Worm (Caenorhabditis elegans): ENCODE data around the gene hrde-2.

Gene hrde-2

DNA sequence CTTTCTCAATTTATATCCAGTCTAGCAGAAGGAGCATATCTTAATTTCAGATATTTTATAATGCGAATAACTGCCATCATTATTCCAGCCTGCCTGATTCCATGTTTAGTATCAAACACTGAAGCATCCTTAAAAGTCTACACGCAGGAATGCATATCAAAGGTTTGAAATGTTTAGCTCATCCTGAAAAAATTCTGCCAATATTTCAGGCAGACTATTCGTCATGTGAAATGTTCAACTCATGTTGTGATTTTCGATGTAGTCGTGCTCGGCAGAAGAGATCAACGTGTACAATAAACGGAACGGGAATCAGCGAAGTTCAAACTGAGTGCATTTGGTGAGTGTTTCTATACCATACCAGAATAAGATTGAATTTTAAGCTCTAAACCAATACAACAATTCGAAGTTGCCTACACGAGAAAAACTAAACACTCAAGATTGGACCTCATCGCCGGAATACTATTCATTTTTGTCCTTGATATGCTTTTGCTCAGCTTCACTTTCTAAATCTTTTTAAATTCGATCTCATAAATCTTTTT lies 5.3 kb upstream of the hrde-2 start, which contains the start of gene T01C3.11:
Gene T01C3.11 (plus strand): TSS at position 51 of the 539 bp plus-strand sequence.
- no peak for TF ChIP-seq unc-55 (GFP tag; optimal IDR thresholded peaks at IDR 0.05)

DNA sequence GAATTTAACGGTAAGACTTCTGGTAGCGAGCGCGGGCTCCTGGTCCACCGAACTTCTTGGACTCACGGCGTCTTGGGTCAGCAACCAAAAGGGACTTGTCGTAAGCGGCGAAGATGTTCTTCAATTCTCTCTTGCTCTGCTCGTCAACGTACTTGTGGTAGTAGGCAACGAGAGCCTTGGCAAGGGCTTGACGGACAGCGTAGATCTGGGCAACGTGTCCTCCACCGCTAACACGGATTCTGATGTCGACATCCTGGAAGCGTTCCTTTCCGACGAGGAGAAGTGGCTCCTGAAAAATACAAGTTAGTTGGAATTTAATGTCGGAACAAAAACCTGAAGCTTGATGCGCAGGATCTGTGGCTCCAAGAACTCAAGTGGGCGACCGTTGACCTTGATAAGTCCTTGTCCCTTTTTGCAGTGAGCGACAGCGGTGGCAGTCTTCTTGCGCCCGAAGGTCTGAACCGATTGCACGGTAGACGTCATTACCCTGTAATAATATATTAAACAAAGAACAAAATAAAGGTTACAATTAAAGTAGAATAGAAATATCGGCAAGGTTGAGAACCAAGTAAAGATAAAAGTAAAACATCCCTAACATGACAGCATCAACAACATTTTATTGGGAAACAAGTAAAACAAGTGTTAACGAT lies 4.7 kb upstream of the hrde-2 start, which contains the start of gene rps-16:
Gene rps-16 (minus strand): TSS at position 487 of the 650 bp plus-strand sequence.
- TF ChIP-seq alr-1 (tag; optimal IDR thresholded peaks at IDR 0.05) = no peak
- TF ChIP-seq R02D3.7 (tag; optimal IDR thresholded peaks at IDR 0.05) = no peak
- no peak for TF ChIP-seq nhr-77 (tag; optimal IDR thresholded peaks at IDR 0.05)
- TF ChIP-seq nhr-237 (tag; optimal IDR thresholded peaks at IDR 0.05) = no peak
- TF ChIP-seq lin-11 (tag; optimal IDR thresholded peaks at IDR 0.05) = no peak
- no peak for TF ChIP-seq nhr-6 (tag; optimal IDR thresholded peaks at IDR 0.05)
- no peak for TF ChIP-seq crh-2 (tag; optimal IDR thresholded peaks at IDR 0.05)
- TF ChIP-seq gmeb-1 (tag; optimal IDR thresholded peaks at IDR 0.05) = no peak
- TF ChIP-seq nhr-129 (tag; optimal IDR thresholded peaks at IDR 0.05) = no peak
- no peak for TF ChIP-seq mbf-1 (tag; optimal IDR thresholded peaks at IDR 0.05)
- no peak for TF ChIP-seq C34F6.9 (tag; optimal IDR thresholded peaks at IDR 0.05)
- no peak for TF ChIP-seq lin-13 (GFP tag; optimal IDR thresholded peaks at IDR 0.05)
- no peak for TF ChIP-seq unc-55 (GFP tag; optimal IDR thresholded peaks at IDR 0.05)
- no peak for TF ChIP-seq nhr-10 (tag; optimal IDR thresholded peaks at IDR 0.05)

DNA sequence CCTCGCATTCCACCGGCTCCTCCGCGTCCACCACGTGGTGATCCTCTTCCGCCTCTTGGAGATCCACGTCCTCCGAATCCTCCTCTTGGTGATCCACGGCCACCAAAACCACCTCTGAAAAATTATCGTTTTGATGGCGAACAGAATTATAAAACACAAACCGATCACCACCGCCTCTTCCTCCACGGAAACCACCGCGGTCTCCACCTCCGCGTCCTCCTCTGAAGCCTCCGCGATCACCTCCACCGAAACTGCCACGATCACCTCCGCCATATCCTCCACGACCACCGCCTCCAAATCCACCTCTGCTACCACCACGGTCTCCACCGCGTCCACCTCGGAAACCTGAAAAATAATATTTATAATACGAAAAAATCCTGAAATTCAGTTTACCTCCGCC lies 3.4 kb upstream of the hrde-2 start:
- no peak for TF ChIP-seq nhr-23 (tag; optimal IDR thresholded peaks at IDR 0.05)
- TF ChIP-seq nhr-21 (tag; optimal IDR thresholded peaks at IDR 0.05) = no peak
- TF ChIP-seq ztf-1 (GFP tag; conservative IDR thresholded peaks at IDR 0.05) = no peak
- TF ChIP-seq alr-1 (tag; optimal IDR thresholded peaks at IDR 0.05) = no peak
- TF ChIP-seq unc-62 (GFP tag; optimal IDR thresholded peaks at IDR 0.05) = no peak
- no peak for TF ChIP-seq sma-9 (GFP tag; optimal IDR thresholded peaks at IDR 0.05)
- TF ChIP-seq sma-9 (tag; optimal IDR thresholded peaks at IDR 0.05) = no peak
- no peak for TF ChIP-seq mab-5 (tag; optimal IDR thresholded peaks at IDR 0.05)
- no peak for TF ChIP-seq sma-3 (GFP tag; optimal IDR thresholded peaks at IDR 0.05)
- TF ChIP-seq ceh-16 (tag; optimal IDR thresholded peaks at IDR 0.05) = no peak
- TF ChIP-seq peb-1 (tag; optimal IDR thresholded peaks at IDR 0.05) = no peak
- TF ChIP-seq zag-1 (tag; optimal IDR thresholded peaks at IDR 0.05) = no peak

DNA sequence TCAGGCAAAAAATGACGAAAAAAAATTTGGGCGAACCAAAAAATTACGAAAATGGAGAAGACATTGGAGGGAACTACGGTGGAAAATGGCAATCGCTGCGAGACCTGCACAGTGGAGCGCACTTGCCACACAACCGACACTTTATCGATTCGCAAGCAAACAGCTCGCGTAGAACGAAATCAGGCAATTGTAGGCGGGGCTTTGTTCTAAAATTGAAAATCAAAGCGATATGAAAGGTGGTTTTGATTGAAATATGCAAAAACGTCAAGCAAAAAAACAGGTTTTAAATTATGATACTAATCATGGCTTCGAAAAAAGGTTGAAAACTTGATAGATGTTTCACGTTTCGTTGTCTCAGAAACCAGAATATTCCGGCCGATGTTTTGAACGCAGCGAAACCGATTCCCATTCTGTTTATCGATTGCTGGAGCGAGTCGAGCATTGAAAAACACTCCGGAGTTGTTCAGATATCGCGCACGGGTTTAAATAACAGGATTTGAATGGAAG lies 2.7 kb upstream of the hrde-2 start, which contains the start of the genes fib-1 and mut-15:
Gene fib-1 (minus strand): TSS at position 40 of the 507 bp plus-strand sequence.
Gene mut-15 (plus strand): TSS at position 360 of the 507 bp plus-strand sequence.
- no peak for TF ChIP-seq nhr-237 (tag; optimal IDR thresholded peaks at IDR 0.05)
- peak; percentile 89 for TF ChIP-seq lin-13 (GFP tag; optimal IDR thresholded peaks at IDR 0.05)
- peak; percentile 15 for TF ChIP-seq ceh-82 (tag; optimal IDR thresholded peaks at IDR 0.05)
- peak; percentile 77 for TF ChIP-seq egl-27 (tag; optimal IDR thresholded peaks at IDR 0.05)
- TF ChIP-seq snpc-4 (tag; optimal IDR thresholded peaks at IDR 0.05) = peak; percentile 83
- no peak for TF ChIP-seq skn-1 (tag; optimal IDR thresholded peaks at IDR 0.05)
- TF ChIP-seq nhr-11 (tag; optimal IDR thresholded peaks at IDR 0.05) = peak; percentile 26
- no peak for TF ChIP-seq mbf-1 (tag; optimal IDR thresholded peaks at IDR 0.05)
- TF ChIP-seq elt-3 (tag; optimal IDR thresholded peaks at IDR 0.05) = no peak
- TF ChIP-seq C34F6.9 (tag; optimal IDR thresholded peaks at IDR 0.05) = peak; percentile 93
- TF ChIP-seq nhr-12 (tag; optimal IDR thresholded peaks at IDR 0.05) = no peak
- TF ChIP-seq nhr-25 (tag; optimal IDR thresholded peaks at IDR 0.05) = peak; percentile 91
- TF ChIP-seq F13H6.1 (tag; optimal IDR thresholded peaks at IDR 0.05) = peak; percentile 92
- TF ChIP-seq sma-9 (GFP tag; optimal IDR thresholded peaks at IDR 0.05) = peak; percentile 93
- TF ChIP-seq sma-9 (tag; optimal IDR thresholded peaks at IDR 0.05) = no peak
- peak; percentile 93 for TF ChIP-seq unc-55 (GFP tag; optimal IDR thresholded peaks at IDR 0.05)
- TF ChIP-seq lin-39 (tag; optimal IDR thresholded peaks at IDR 0.05) = no peak
- TF ChIP-seq mab-5 (tag; optimal IDR thresholded peaks at IDR 0.05) = peak; percentile 90
- TF ChIP-seq R02D3.7 (tag; optimal IDR thresholded peaks at IDR 0.05) = peak; percentile 68
- peak; percentile 91 to 98 for TF ChIP-seq lsy-2 (tag; optimal IDR thresholded peaks at IDR 0.05)
- peak; percentile 5 for TF ChIP-seq Y55F3AM.14 (GFP tag; optimal IDR thresholded peaks at IDR 0.05)
- no peak for TF ChIP-seq peb-1 (tag; optimal IDR thresholded peaks at IDR 0.05)
- no peak for TF ChIP-seq unc-62 (GFP tag; optimal IDR thresholded peaks at IDR 0.05)
- peak; percentile 45 for TF ChIP-seq ZK546.5 (tag; optimal IDR thresholded peaks at IDR 0.05)
- TF ChIP-seq zag-1 (tag; optimal IDR thresholded peaks at IDR 0.05) = peak; percentile 83
- no peak for TF ChIP-seq dmd-4 (tag; optimal IDR thresholded peaks at IDR 0.05)
- no peak for TF ChIP-seq ztf-1 (GFP tag; conservative IDR thresholded peaks at IDR 0.05)
- TF ChIP-seq nhr-6 (tag; optimal IDR thresholded peaks at IDR 0.05) = no peak
- peak in 1 of 2 experiments; percentile 33 for TF ChIP-seq mdl-1 (tag; optimal IDR thresholded peaks at IDR 0.05)
- TF ChIP-seq nhr-129 (tag; optimal IDR thresholded peaks at IDR 0.05) = peak; percentile 96
- peak; percentile 95 for TF ChIP-seq sma-3 (GFP tag; optimal IDR thresholded peaks at IDR 0.05)
- no peak for TF ChIP-seq aly-2 (tag; optimal IDR thresholded peaks at IDR 0.05)
- TF ChIP-seq nhr-21 (tag; optimal IDR thresholded peaks at IDR 0.05) = peak; percentile 84
- no peak for TF ChIP-seq nhr-23 (tag; optimal IDR thresholded peaks at IDR 0.05)
- TF ChIP-seq blmp-1 (tag; optimal IDR thresholded peaks at IDR 0.05; ENCODE audit: insufficient read depth) = peak; percentile 39
- TF ChIP-seq lin-11 (tag; optimal IDR thresholded peaks at IDR 0.05) = peak; percentile 86
- TF ChIP-seq elt-1 (tag; optimal IDR thresholded peaks at IDR 0.05) = no peak
- TF ChIP-seq ztf-11 (tag; optimal IDR thresholded peaks at IDR 0.05) = no peak
